Worm (Caenorhabditis elegans): ENCODE measurements around the gene uncp-18.

DNA sequence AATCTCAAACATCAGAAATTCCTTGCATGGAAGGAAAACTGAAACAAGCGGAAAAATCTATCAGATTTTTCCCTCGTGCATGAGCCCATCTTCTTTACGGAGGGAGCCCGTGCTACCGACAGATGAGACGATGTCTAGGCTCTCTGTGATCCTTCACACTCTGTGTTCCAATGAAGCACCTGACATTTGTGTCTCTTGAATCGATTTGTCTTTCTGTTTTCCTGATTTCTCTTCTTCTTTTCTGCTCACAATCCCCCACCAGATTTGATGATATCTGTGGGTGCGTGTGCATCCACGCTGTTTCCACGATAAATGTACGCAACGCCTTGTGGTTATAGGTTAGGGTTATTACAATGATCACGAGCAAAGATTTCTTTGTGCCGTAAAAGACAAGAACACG lies 11.5 kb upstream of the uncp-18 start:
- no peak for TF ChIP-seq ama-1 (optimal IDR thresholded peaks at IDR 0.05)
- TF ChIP-seq ceh-13 (GFP tag; optimal IDR thresholded peaks at IDR 0.05) = no peak
- TF ChIP-seq tra-4 (tag; optimal IDR thresholded peaks at IDR 0.05) = no peak
- TF ChIP-seq aly-1 (tag; optimal IDR thresholded peaks at IDR 0.05) = no peak
- no peak for TF ChIP-seq hmbx-1 (tag; optimal IDR thresholded peaks at IDR 0.05)
- no peak for TF ChIP-seq ets-7 (tag; optimal IDR thresholded peaks at IDR 0.05)
- TF ChIP-seq pes-1 (GFP tag; IDR thresholded peaks at IDR 0.05) = no peak
- TF ChIP-seq hnd-1 (tag; optimal IDR thresholded peaks at IDR 0.05) = no peak
- no peak for TF ChIP-seq sea-1 (GFP tag; conservative IDR thresholded peaks at IDR 0.05)
- no peak for TF ChIP-seq tbx-37 (GFP tag; conservative IDR thresholded peaks at IDR 0.05)
- no peak for TF ChIP-seq hmg-4 (GFP tag; optimal IDR thresholded peaks at IDR 0.05)
- TF ChIP-seq flt-1 (GFP tag; IDR thresholded peaks at IDR 0.05) = no peak
- TF ChIP-seq ceh-36 (tag; optimal IDR thresholded peaks at IDR 0.05) = no peak

Data from whole organism, early embryonic.